Worm (Caenorhabditis elegans) whole organism, early embryonic: ENCODE measurements around the gene str-38.

Experiments
- B0310.2 ChIP-seq: sonication (generic microtip); optimal IDR thresholded peaks from 2 replicates; lab custom pipeline; 2016; ENCODE audit warnings: mild to moderate bottlenecking, missing genetic modification characterization, missing compliant biosample characterization
- F13C5.2 ChIP-seq: sonication (generic microtip); optimal IDR thresholded peaks from 2 replicates; lab custom pipeline; 2017; ENCODE audit warnings: mild to moderate bottlenecking, missing genetic modification characterization, inconsistent platforms, missing compliant biosample characterization
- aly-1 ChIP-seq: sonication (generic microtip); optimal IDR thresholded peaks from 2 replicates; lab custom pipeline; 2016; ENCODE audit warnings: missing genetic modification characterization, missing compliant biosample characterization
- ama-1 ChIP-seq: fragments of 150-350 bp; optimal IDR thresholded peaks from 2 replicates; lab custom pipeline; 2014
- ceh-13 ChIP-seq: fragments of 200-800 bp; sonication (Bioruptor generic); optimal IDR thresholded peaks from 2 replicates; lab custom pipeline; 2018; ENCODE audit warnings: mild to moderate bottlenecking, missing genetic modification characterization, missing compliant biosample characterization
- ceh-36 ChIP-seq: sonication (generic microtip); optimal IDR thresholded peaks from 2 replicates; lab custom pipeline; 2016; ENCODE audit warnings: missing genetic modification characterization, inconsistent platforms, missing compliant biosample characterization
- ets-7 ChIP-seq: sonication (generic microtip); optimal IDR thresholded peaks from 2 replicates; lab custom pipeline; 2016; ENCODE audit warnings: missing genotype, missing genetic modification characterization, missing compliant biosample characterization
- flt-1 ChIP-seq: fragments of 200-800 bp; sonication (Bioruptor generic); IDR thresholded peaks from 2 replicates; pipeline ENCODE4 v1.3.6; 2022; ENCODE audit warnings: missing genetic modification characterization, missing compliant biosample characterization
- hmbx-1 ChIP-seq: sonication (generic microtip); optimal IDR thresholded peaks from 2 replicates; lab custom pipeline; 2016; ENCODE audit warnings: mild to moderate bottlenecking, missing genetic modification characterization, missing compliant biosample characterization
- hmg-4 ChIP-seq: fragments of 200-800 bp; sonication (Bioruptor generic); optimal IDR thresholded peaks from 2 replicates; lab custom pipeline; 2018; ENCODE audit warnings: mild to moderate bottlenecking, missing genetic modification characterization, missing compliant biosample characterization
- hnd-1 ChIP-seq: sonication (generic microtip); optimal IDR thresholded peaks from 2 replicates; lab custom pipeline; 2016; ENCODE audit warnings: missing genetic modification characterization, missing compliant biosample characterization
- pes-1 ChIP-seq: fragments of 200-800 bp; sonication (Bioruptor generic); IDR thresholded peaks from 2 replicates; pipeline ENCODE4 v1.3.6; 2022; ENCODE audit warnings: missing genetic modification reagents, missing genetic modification characterization, missing compliant biosample characterization
- scrt-1 ChIP-seq: fragments of 200-800 bp; sonication (Bioruptor generic); IDR thresholded peaks from 2 replicates; pipeline ENCODE4 v1.3.6; 2022; ENCODE audit warnings: missing genetic modification characterization, missing compliant biosample characterization
- sea-1 ChIP-seq: fragments of 200-800 bp; sonication (Bioruptor generic); conservative IDR thresholded peaks from 2 replicates; pipeline ENCODE4 v1.3.6; 2022; ENCODE audit warnings: missing genetic modification characterization, missing compliant biosample characterization
- tbx-11 ChIP-seq: fragments of 200-800 bp; sonication (Bioruptor generic); IDR thresholded peaks from 2 replicates; pipeline ENCODE4 v1.3.6; 2022; ENCODE audit warnings: missing genetic modification characterization, missing compliant biosample characterization
- tbx-37 ChIP-seq: fragments of 200-800 bp; sonication (Bioruptor generic); conservative IDR thresholded peaks from 2 replicates; pipeline ENCODE4 v1.3.6; 2022; ENCODE audit warnings: missing genetic modification reagents, missing genetic modification characterization, missing compliant biosample characterization
- tra-4 ChIP-seq: sonication (generic microtip); optimal IDR thresholded peaks from 2 replicates; lab custom pipeline; 2017; ENCODE audit warnings: missing genetic modification characterization, missing compliant biosample characterization

The str-38 gene

DNA sequence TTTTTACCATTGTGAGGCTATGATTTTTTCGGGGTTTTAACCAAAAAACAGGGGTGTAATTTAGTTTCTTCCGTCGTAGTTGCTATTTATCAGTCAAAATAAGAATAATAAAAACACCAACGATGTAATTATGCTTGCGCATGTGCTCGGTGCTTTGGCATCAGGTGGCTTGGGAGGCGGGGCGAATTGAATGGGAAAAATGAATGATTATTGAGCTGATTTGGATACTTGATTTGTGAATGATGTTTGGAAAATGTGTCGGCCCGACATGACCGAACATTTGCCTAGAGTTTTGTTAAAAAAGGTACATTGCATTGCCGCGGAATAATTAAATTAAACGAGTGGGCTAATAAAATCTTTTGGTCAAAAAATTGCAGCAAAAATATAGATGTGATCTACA, at the start of gene str-38:
str-38 (minus strand) TSS at position 101 of the 400 bp plus-strand sequence.
- TF ChIP-seq tbx-11 (GFP tag; lab: Robert Waterston, UW) = no peak
- TF ChIP-seq flt-1 = no peak

- no peak for TF ChIP-seq ets-7
- TF ChIP-seq hnd-1 (tag; lab: Kevin White, UChicago) = no peak
- no peak for TF ChIP-seq ceh-36 (tag; lab: Kevin White, UChicago)
- TF ChIP-seq flt-1 = no peak
- TF ChIP-seq ceh-13 (GFP tag; lab: Kevin White, UChicago) = no peak
- no peak for TF ChIP-seq ama-1
- TF ChIP-seq tbx-37 (GFP tag; lab: Robert Waterston, UW) = no peak
Measured at ce11 chrV:15781086-15781485, 49.0 kb upstream of the str-38 start, which contains the start of gene T26E4.2. TSS of gene T26E4.2 (plus strand) at chrV:15781386.

- TF ChIP-seq flt-1 (no peak), hmg-4 (GFP tag; lab: Kevin White, UChicago) (no peak), pes-1 (GFP tag; lab: Robert Waterston, UW) (no peak), ceh-13 (GFP tag; lab: Kevin White, UChicago) (no peak), F13C5.2 (no peak), sea-1 (GFP tag; lab: Robert Waterston, UW) (no peak)
Measured at ce11 chrV:15779128-15779729, 47.1 kb upstream of the str-38 start, which contains the start of the genes nhr-285 and irld-52. TSS of gene nhr-285 (minus strand) at chrV:15779228. TSS of gene irld-52 (plus strand) at chrV:15779679.

ce11 chrV:15776651-15777050, 44.5 kb upstream of the str-38 start, which contains the start of gene nhr-283:
TSS of gene nhr-283 (minus strand) at chrV:15776751.
- no peak for TF ChIP-seq F13C5.2
- no peak for TF ChIP-seq B0310.2 (tag; lab: Kevin White, UChicago)
- no peak for TF ChIP-seq sea-1 (GFP tag; lab: Robert Waterston, UW)
- no peak for TF ChIP-seq pes-1 (GFP tag; lab: Robert Waterston, UW)
- TF ChIP-seq hmbx-1 (tag; lab: Kevin White, UChicago) = no peak
- no peak for TF ChIP-seq hnd-1 (tag; lab: Kevin White, UChicago)
- TF ChIP-seq ets-7 = no peak
- TF ChIP-seq tbx-11 (GFP tag; lab: Robert Waterston, UW) = no peak
- no peak for TF ChIP-seq ceh-36 (tag; lab: Kevin White, UChicago)
- no peak for TF ChIP-seq ceh-13 (GFP tag; lab: Kevin White, UChicago)
- TF ChIP-seq scrt-1 = no peak
- TF ChIP-seq aly-1 (tag; lab: Kevin White, UChicago) = no peak
- TF ChIP-seq tbx-37 (GFP tag; lab: Robert Waterston, UW) = no peak
- no peak for TF ChIP-seq flt-1

DNA sequence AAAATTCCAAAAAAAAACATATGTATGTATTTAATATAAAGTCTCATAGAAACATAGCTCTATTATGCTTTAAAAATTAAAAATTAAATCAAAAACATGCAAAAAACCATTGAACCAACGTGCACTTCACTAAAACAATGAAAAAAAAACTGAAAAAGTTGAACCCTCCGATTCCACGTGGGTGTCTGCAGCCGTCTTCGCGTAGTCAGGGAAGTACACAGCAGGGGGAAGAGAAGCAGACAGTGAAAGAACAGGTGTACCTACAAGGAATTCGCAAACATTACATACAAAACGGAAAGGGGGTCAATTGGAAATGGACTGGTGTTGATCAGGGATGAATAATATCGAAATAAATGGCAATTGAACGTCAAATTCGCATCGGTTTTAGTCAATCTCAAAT, 41.8 kb upstream of the str-38 start:
- TF ChIP-seq F13C5.2 (no peak), tbx-11 (GFP tag; lab: Robert Waterston, UW) (no peak)

DNA sequence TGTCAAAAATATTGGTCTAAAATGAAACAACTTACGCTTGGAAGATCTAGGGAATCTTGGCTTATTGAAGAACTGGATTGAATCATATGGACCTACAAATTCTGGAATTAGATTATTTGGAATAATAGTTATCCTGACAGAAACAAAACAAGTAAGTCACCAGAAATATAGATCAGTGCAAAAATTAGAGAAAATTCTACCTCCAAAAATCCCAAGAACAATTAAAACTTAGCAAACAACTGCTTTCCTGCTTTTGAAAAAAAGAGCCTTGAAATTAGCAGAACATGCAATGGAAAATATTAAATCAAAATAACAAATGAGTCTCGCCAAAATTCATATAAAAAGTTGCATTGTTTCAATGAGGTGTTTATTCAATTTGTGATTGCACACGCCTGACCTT, 41.0 kb upstream of the str-38 start, which contains the start of gene nhr-60:
nhr-60 (minus strand) TSS at position 101 of the 400 bp plus-strand sequence.
- no peak for TF ChIP-seq pes-1 (GFP tag; lab: Robert Waterston, UW)
- no peak for TF ChIP-seq aly-1 (tag; lab: Kevin White, UChicago)
- no peak for TF ChIP-seq ama-1
- TF ChIP-seq B0310.2 (tag; lab: Kevin White, UChicago) = no peak
- no peak for TF ChIP-seq tbx-11 (GFP tag; lab: Robert Waterston, UW)
- no peak for TF ChIP-seq hmg-4 (GFP tag; lab: Kevin White, UChicago)
- no peak for TF ChIP-seq hnd-1 (tag; lab: Kevin White, UChicago)
- no peak for TF ChIP-seq tbx-37 (GFP tag; lab: Robert Waterston, UW)
- TF ChIP-seq ets-7 = no peak
- no peak for TF ChIP-seq F13C5.2
- no peak for TF ChIP-seq sea-1 (GFP tag; lab: Robert Waterston, UW)
- no peak for TF ChIP-seq tra-4
- TF ChIP-seq ceh-36 (tag; lab: Kevin White, UChicago) = no peak
- TF ChIP-seq ceh-13 (GFP tag; lab: Kevin White, UChicago) = no peak
- TF ChIP-seq scrt-1 = no peak
- TF ChIP-seq flt-1 = no peak
- no peak for TF ChIP-seq hmbx-1 (tag; lab: Kevin White, UChicago)

DNA sequence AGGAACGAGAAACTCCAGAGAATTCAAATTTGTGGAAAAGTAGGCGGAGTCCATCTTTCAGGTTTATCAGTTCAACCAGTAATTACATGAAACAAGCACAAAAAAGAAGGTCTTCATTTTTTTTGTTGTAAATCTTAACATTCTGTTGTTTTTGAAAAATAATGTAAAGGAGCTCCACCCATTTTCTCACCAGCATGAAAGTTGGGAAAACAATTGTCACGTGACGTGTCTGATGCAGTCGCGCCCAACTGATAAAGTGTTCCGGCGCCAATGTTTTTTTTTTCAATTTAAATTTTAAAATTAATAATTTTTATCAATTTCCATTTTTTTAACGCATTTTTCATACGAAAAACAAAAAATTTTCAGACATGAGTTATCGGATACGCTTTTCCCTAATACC, 37.0 kb upstream of the str-38 start, which contains the start of gene F57A10.4:
F57A10.4 (plus strand) TSS at position 367 of the 400 bp plus-strand sequence.
- TF ChIP-seq tra-4 (no peak), pes-1 (GFP tag; lab: Robert Waterston, UW) (no peak), ama-1 (no peak), ceh-36 (tag; lab: Kevin White, UChicago) (no peak), flt-1 (no peak), scrt-1 (no peak), B0310.2 (tag; lab: Kevin White, UChicago) (no peak), ets-7 (no peak), hnd-1 (tag; lab: Kevin White, UChicago) (no peak), aly-1 (tag; lab: Kevin White, UChicago) (no peak), tbx-11 (GFP tag; lab: Robert Waterston, UW) (no peak), sea-1 (GFP tag; lab: Robert Waterston, UW) (no peak), hmbx-1 (tag; lab: Kevin White, UChicago) (no peak)

DNA sequence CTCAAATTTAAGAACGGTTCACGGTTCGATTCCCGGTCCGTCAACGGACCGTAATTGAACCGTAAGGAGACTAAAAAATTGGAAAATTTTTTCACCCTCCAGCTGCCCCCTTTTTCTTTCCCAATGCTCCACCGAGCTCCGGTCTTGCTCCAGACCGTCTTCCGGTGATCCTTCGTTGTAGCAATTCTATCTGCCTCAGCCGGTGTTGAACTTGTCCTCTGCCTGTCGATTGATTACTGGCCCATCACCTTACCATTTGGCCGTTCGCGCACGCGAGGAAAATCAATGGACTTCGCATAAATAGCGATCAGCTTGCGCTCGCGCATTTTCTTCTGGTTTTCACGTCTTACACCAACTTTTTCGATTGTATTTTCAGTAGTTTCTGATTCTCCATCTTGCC, 35.3 kb upstream of the str-38 start:
- TF ChIP-seq flt-1 = peak; percentile 28; the same call in 1 of the 2 replicates
- TF ChIP-seq scrt-1 = peak; percentile 51; the same call in 1 of the 2 replicates
- TF ChIP-seq pes-1 (GFP tag; lab: Robert Waterston, UW) = peak; percentile 73
